Worm (Caenorhabditis elegans) whole organism, mixed stage, embryonic: Measurements from ENCODE around the gene cdc-25.4.
A peak's percentile ranks its signal among the peaks of the same experiment; 100 is the strongest.

Experiments
- M03D4.4 ChIP-seq: sonication (generic microtip); optimal IDR thresholded peaks from 2 replicates; lab custom pipeline; 2017; ENCODE audit warnings: mild to moderate bottlenecking, missing genetic modification characterization, missing compliant biosample characterization
- bed-3 ChIP-seq: fragments of 200-800 bp; sonication (Bioruptor generic); optimal IDR thresholded peaks from 3 replicates; lab custom pipeline; 2018; ENCODE audit warnings: mild to moderate bottlenecking, missing genetic modification characterization, moderate library complexity, missing compliant biosample characterization
- blmp-1 ChIP-seq: fragments of 150-350 bp; optimal IDR thresholded peaks from 2 replicates; lab custom pipeline; 2014; ENCODE audit warnings: missing biosample characterization, missing genetic modification characterization
- ceh-39 ChIP-seq: fragments of 150-350 bp; optimal IDR thresholded peaks from 2 replicates; lab custom pipeline; 2014; ENCODE audit warnings: missing biosample characterization, missing genetic modification characterization
- ceh-43 ChIP-seq: fragments of 200-800 bp; sonication (Bioruptor generic); optimal IDR thresholded peaks from 2 replicates; lab custom pipeline; 2018; ENCODE audit warnings: mild to moderate bottlenecking, missing genetic modification characterization, moderate library complexity, missing compliant biosample characterization
- ceh-83 ChIP-seq: fragments of 200-800 bp; sonication (Bioruptor generic); optimal IDR thresholded peaks from 2 replicates; lab custom pipeline; 2018; ENCODE audit warnings: mild to moderate bottlenecking, missing genetic modification characterization, missing compliant biosample characterization
- ces-1 ChIP-seq: fragments of 150-350 bp; optimal IDR thresholded peaks from 2 replicates; lab custom pipeline; 2014; ENCODE audit warnings: missing biosample characterization, missing genetic modification reagents, missing genetic modification characterization
- cnd-1 ChIP-seq: fragments of 200-800 bp; sonication (Bioruptor generic); optimal IDR thresholded peaks from 2 replicates; lab custom pipeline; 2018; ENCODE audit warnings: mild to moderate bottlenecking, missing genetic modification characterization, missing compliant biosample characterization
- drap-1 ChIP-seq: fragments of 200-800 bp; sonication (Bioruptor generic); optimal IDR thresholded peaks from 3 replicates; lab custom pipeline; 2018; ENCODE audit warnings: mild to moderate bottlenecking, missing genetic modification characterization, missing compliant biosample characterization
- elt-1 ChIP-seq: sonication (generic microtip); optimal IDR thresholded peaks from 2 replicates; lab custom pipeline; 2017; ENCODE audit warnings: missing genetic modification characterization, mild to moderate bottlenecking, missing compliant biosample characterization, antibody characterized with exemption, moderate library complexity, borderline replicate concordance; ENCODE audit not compliant: insufficient read depth
- elt-3 ChIP-seq: fragments of 150-350 bp; optimal IDR thresholded peaks from 2 replicates; lab custom pipeline; 2014; ENCODE audit warnings: missing biosample characterization, missing genetic modification characterization
- flh-1 ChIP-seq: fragments of 200-800 bp; sonication (Bioruptor generic); optimal IDR thresholded peaks from 2 replicates; lab custom pipeline; 2018; ENCODE audit warnings: mild to moderate bottlenecking, missing genetic modification characterization, moderate library complexity, missing compliant biosample characterization
- ham-2 ChIP-seq: fragments of 200-800 bp; sonication (Bioruptor generic); optimal IDR thresholded peaks from 2 replicates; lab custom pipeline; 2018; ENCODE audit warnings: mild to moderate bottlenecking, missing genetic modification characterization, missing compliant biosample characterization
- hlh-1 ChIP-seq: fragments of 150-350 bp; optimal IDR thresholded peaks from 2 replicates; lab custom pipeline; 2014; ENCODE audit warnings: missing biosample characterization, missing genetic modification reagents, missing genetic modification characterization
- lin-13 ChIP-seq: fragments of 150-350 bp; optimal IDR thresholded peaks from 2 replicates; lab custom pipeline; 2014; ENCODE audit warnings: missing biosample characterization, missing genetic modification characterization
- lin-32 ChIP-seq: fragments of 200-800 bp; sonication (Bioruptor generic); optimal IDR thresholded peaks from 2 replicates; lab custom pipeline; 2018; ENCODE audit warnings: mild to moderate bottlenecking, missing genetic modification characterization, missing compliant biosample characterization
- lsy-2 ChIP-seq: fragments of 150-350 bp; optimal IDR thresholded peaks from 2 replicates; lab custom pipeline; 2014; ENCODE audit warnings: missing biosample characterization, missing genetic modification characterization
- mab-5 ChIP-seq: fragments of 150-350 bp; optimal IDR thresholded peaks from 2 replicates; lab custom pipeline; 2014; ENCODE audit warnings: missing biosample characterization, missing genetic modification characterization
- mep-1 ChIP-seq: fragments of 150-350 bp; optimal IDR thresholded peaks from 2 replicates; lab custom pipeline; 2017; ENCODE audit warnings: missing biosample characterization, missing genetic modification reagents, missing genetic modification characterization, inconsistent platforms
- mls-2 ChIP-seq: sonication (generic microtip); optimal IDR thresholded peaks from 2 replicates; lab custom pipeline; 2016; ENCODE audit warnings: mild to moderate bottlenecking, missing genetic modification characterization, moderate library complexity, missing compliant biosample characterization
- nhr-12 ChIP-seq: fragments of 150-350 bp; optimal IDR thresholded peaks from 2 replicates; lab custom pipeline; 2014; ENCODE audit warnings: missing biosample characterization, missing genetic modification characterization
- nhr-2 ChIP-seq: fragments of 150-350 bp; optimal IDR thresholded peaks from 2 replicates; lab custom pipeline; 2014; ENCODE audit warnings: missing biosample characterization, missing genetic modification characterization
- nhr-237 ChIP-seq: fragments of 150-350 bp; optimal IDR thresholded peaks from 2 replicates; lab custom pipeline; 2014; ENCODE audit warnings: missing biosample characterization, missing genetic modification characterization
- nhr-28 ChIP-seq: fragments of 150-350 bp; optimal IDR thresholded peaks from 2 replicates; lab custom pipeline; 2014; ENCODE audit warnings: missing biosample characterization, missing genetic modification characterization
- nhr-76 ChIP-seq: sonication (generic microtip); optimal IDR thresholded peaks from 2 replicates; lab custom pipeline; 2017; ENCODE audit warnings: missing biosample characterization, missing genetic modification characterization
- pha-4 ChIP-seq: fragments of 150-350 bp; optimal IDR thresholded peaks from 2 replicates; lab custom pipeline; 2018; ENCODE audit warnings: missing biosample characterization, missing genetic modification reagents, missing genetic modification characterization
- sem-2 ChIP-seq: fragments of 200-800 bp; sonication (Bioruptor generic); optimal IDR thresholded peaks from 2 replicates; lab custom pipeline; 2018; ENCODE audit warnings: mild to moderate bottlenecking, missing genetic modification characterization, missing compliant biosample characterization
- snpc-4 ChIP-seq: fragments of 150-350 bp; optimal IDR thresholded peaks from 2 replicates; lab custom pipeline; 2014; ENCODE audit warnings: missing biosample characterization, missing genetic modification characterization
- sptf-1 ChIP-seq: sonication (generic microtip); optimal IDR thresholded peaks from 2 replicates; lab custom pipeline; 2017; ENCODE audit warnings: mild to moderate bottlenecking, missing genetic modification characterization, moderate library complexity, missing compliant biosample characterization
- tbx-8 ChIP-seq: fragments of 200-800 bp; sonication (Bioruptor generic); optimal IDR thresholded peaks from 2 replicates; lab custom pipeline; 2018; ENCODE audit warnings: mild to moderate bottlenecking, missing genetic modification characterization, moderate library complexity, missing compliant biosample characterization
- unc-120 ChIP-seq: sonication (generic microtip); optimal IDR thresholded peaks from 2 replicates; lab custom pipeline; 2017; ENCODE audit warnings: missing genetic modification characterization, missing compliant biosample characterization; ENCODE audit not compliant: poor library complexity, severe bottlenecking
- unc-39 ChIP-seq: fragments of 150-350 bp; optimal IDR thresholded peaks from 2 replicates; lab custom pipeline; 2014; ENCODE audit warnings: missing biosample characterization, missing genetic modification characterization
- ztf-11 ChIP-seq: fragments of 150-350 bp; optimal IDR thresholded peaks from 2 replicates; lab custom pipeline; 2014; ENCODE audit warnings: missing biosample characterization, missing genetic modification characterization

The cdc-25.4 gene

ce11 chrII:10172436-10172973, 16.8 kb downstream of the cdc-25.4 start, which contains the start of gene wbp-11:
TSS of gene wbp-11 (plus strand) at chrII:10172923.
- TF ChIP-seq snpc-4 (tag; lab: Kevin White, UChicago), result no peak
- TF ChIP-seq ham-2 (GFP tag; lab: Kevin White, UChicago), result no peak
- no peak for TF ChIP-seq ztf-11
- TF ChIP-seq lin-13 (tag; lab: Kevin White, UChicago), result no peak
- peak; percentile 63 for TF ChIP-seq mep-1
- peak; percentile 2 for TF ChIP-seq lsy-2 (tag; lab: Kevin White, UChicago)
- no peak for TF ChIP-seq elt-1

ce11 chrII:10170837-10171318, 18.4 kb downstream of the cdc-25.4 start, which contains the start of gene gpd-4:
TSS of gene gpd-4 (plus strand) at chrII:10171268.
- TF ChIP-seq nhr-12 (tag; lab: Kevin White, UChicago), result no peak
- TF ChIP-seq M03D4.4, result no peak
- no peak for TF ChIP-seq ztf-11
- TF ChIP-seq ces-1 (GFP tag; lab: Kevin White, UChicago), result no peak
- no peak for TF ChIP-seq nhr-28 (tag; lab: Kevin White, UChicago)
- no peak for TF ChIP-seq nhr-237 (tag; lab: Kevin White, UChicago)
- TF ChIP-seq nhr-2 (tag; lab: Kevin White, UChicago), result no peak
- TF ChIP-seq lin-32, result no peak
- TF ChIP-seq elt-3 (tag; lab: Kevin White, UChicago), result no peak
- no peak for TF ChIP-seq ceh-83
- TF ChIP-seq mab-5, result no peak
- no peak for TF ChIP-seq bed-3 (GFP tag; lab: Kevin White, UChicago)
- TF ChIP-seq unc-120 (tag; lab: Kevin White, UChicago), result no peak
- TF ChIP-seq nhr-76 (tag; lab: Kevin White, UChicago), result no peak
- TF ChIP-seq blmp-1 (tag; lab: Kevin White, UChicago), result no peak
- TF ChIP-seq ham-2 (GFP tag; lab: Kevin White, UChicago), result no peak
- no peak for TF ChIP-seq pha-4 (tag; lab: Kevin White, UChicago)

ce11 chrII:10168905-10169782, 20.1 kb downstream of the cdc-25.4 start, which contains the start of gene daf-19:
TSS of gene daf-19 (minus strand) at chrII:10169346.
- TF ChIP-seq sem-2 (GFP tag; lab: Kevin White, UChicago) (peak; percentile 31), nhr-237 (tag; lab: Kevin White, UChicago) (peak; percentile 42), ceh-43 (GFP tag; lab: Kevin White, UChicago) (peak; percentile 42), flh-1 (GFP tag; lab: Kevin White, UChicago) (no peak), cnd-1 (peak; percentile 72), hlh-1 (peak; percentile 85), ceh-39 (tag; lab: Kevin White, UChicago) (peak; percentile 17), ztf-11 (peak; percentile 63), nhr-28 (tag; lab: Kevin White, UChicago) (no peak), ham-2 (GFP tag; lab: Kevin White, UChicago) (peak; percentile 95), unc-39 (tag; lab: Kevin White, UChicago) (peak; percentile 8), lin-32 (peak; percentile 63), mls-2 (peak; percentile 91), tbx-8 (GFP tag; lab: Kevin White, UChicago) (peak; percentile 27), nhr-2 (tag; lab: Kevin White, UChicago) (no peak), elt-1 (peak; percentile 20), M03D4.4 (peak; percentile 69), lin-13 (tag; lab: Kevin White, UChicago) (no peak), unc-120 (tag; lab: Kevin White, UChicago) (peak; percentile 76), elt-3 (tag; lab: Kevin White, UChicago) (no peak), ceh-83 (peak; percentile 68), blmp-1 (tag; lab: Kevin White, UChicago) (no peak), mep-1 (peak; percentile 55), sptf-1 (peak; percentile 92), ces-1 (GFP tag; lab: Kevin White, UChicago) (peak; percentile 60), drap-1 (GFP tag; lab: Kevin White, UChicago) (peak; percentile 69), pha-4 (tag; lab: Kevin White, UChicago) (peak; percentile 36), snpc-4 (tag; lab: Kevin White, UChicago) (no peak), bed-3 (GFP tag; lab: Kevin White, UChicago) (peak; percentile 55), lsy-2 (tag; lab: Kevin White, UChicago) (peak; percentile 74)
